Worm (Caenorhabditis elegans): ENCODE measurements around the gene C08F8.6.

ce11 chrIV:11130774-11131173, 34.0 kb downstream of the C08F8.6 start:
- TF ChIP-seq lin-13 (tag; optimal IDR thresholded peaks at IDR 0.05) (no peak), elt-3 (tag; optimal IDR thresholded peaks at IDR 0.05) (no peak)
